Fruit fly (Drosophila melanogaster): ENCODE results near the gene Hsc70-3.
A peak's percentile ranks its signal among the peaks of the same experiment; 100 is the strongest.

Hsc70-3 gene

dm6 chrX:11848507-11849264 is 41.8 kb upstream of the Hsc70-3 start (continued):
- no peak for TF ChIP-seq NC2β (GFP tag; optimal IDR thresholded peaks at IDR 0.05)
- no peak for TF ChIP-seq CG5245 (GFP tag; optimal IDR thresholded peaks at IDR 0.05)
- no peak for TF ChIP-seq CG3847 (GFP tag; IDR thresholded peaks at IDR 0.05)
- TF ChIP-seq Opbp (GFP tag; IDR thresholded peaks at IDR 0.05; ENCODE audit: partially characterized antibody) = no peak
- TF ChIP-seq yki (optimal IDR thresholded peaks at IDR 0.05) = no peak
- TF ChIP-seq Dp (GFP tag; optimal IDR thresholded peaks at IDR 0.05) = no peak
- TF ChIP-seq Hsf (GFP tag; optimal IDR thresholded peaks at IDR 0.05) = no peak
- TF ChIP-seq CG10366 (GFP tag; IDR thresholded peaks at IDR 0.05) = peak; percentile 61
- TF ChIP-seq Ptx1 (GFP tag; IDR thresholded peaks at IDR 0.05) = peak; percentile 57
- no peak for TF ChIP-seq CG12744 (GFP tag; optimal IDR thresholded peaks at IDR 0.05)
- peak; percentile 25 for TF ChIP-seq CG4424 (GFP tag; optimal IDR thresholded peaks at IDR 0.05)
- TF ChIP-seq HHEX (GFP tag; optimal IDR thresholded peaks at IDR 0.05) = peak; percentile 30
- no peak for TF ChIP-seq Chrac-16 (GFP tag; optimal IDR thresholded peaks at IDR 0.05)
- no peak for TF ChIP-seq CG6854 (GFP tag; optimal IDR thresholded peaks at IDR 0.05)
- TF ChIP-seq CG11085 (GFP tag; IDR thresholded peaks at IDR 0.05) = no peak
- peak; percentile 31 for TF ChIP-seq scrt (GFP tag; optimal IDR thresholded peaks at IDR 0.05)
- TF ChIP-seq CG17186 (GFP tag; optimal IDR thresholded peaks at IDR 0.05) = no peak
- TF ChIP-seq Camta (GFP tag; optimal IDR thresholded peaks at IDR 0.05) = no peak
- TF ChIP-seq ERR (GFP tag; optimal IDR thresholded peaks at IDR 0.05) = no peak
- TF ChIP-seq jigr1 (GFP tag; IDR thresholded peaks at IDR 0.05) = no peak
- no peak for TF ChIP-seq vfl (GFP tag; optimal IDR thresholded peaks at IDR 0.05)
- TF ChIP-seq CG3838 (GFP tag; optimal IDR thresholded peaks at IDR 0.05) = no peak
- peak; percentile 72 for TF ChIP-seq sd (tag; optimal IDR thresholded peaks at IDR 0.05)
- TF ChIP-seq Dfd (GFP tag; optimal IDR thresholded peaks at IDR 0.05) = no peak
- no peak for TF ChIP-seq Ravus (GFP tag; IDR thresholded peaks at IDR 0.05)
- TF ChIP-seq prd (optimal IDR thresholded peaks at IDR 0.05) = no peak
- peak; percentile 38; the same call in 2 of the 3 replicates for TF ChIP-seq prd (GFP tag; IDR thresholded peaks at IDR 0.05)
- TF ChIP-seq corto (GFP tag; optimal IDR thresholded peaks at IDR 0.05) = no peak
- no peak for TF ChIP-seq CG4854 (GFP tag; optimal IDR thresholded peaks at IDR 0.05)
- no peak for TF ChIP-seq amos (GFP tag; IDR thresholded peaks at IDR 0.05; ENCODE audit: partially characterized antibody)
- TF ChIP-seq Hmr (GFP tag; optimal IDR thresholded peaks at IDR 0.05) = peak; percentile 45
- peak; percentile 20 for TF ChIP-seq Deaf1 (tag; optimal IDR thresholded peaks at IDR 0.05)
- peak; percentile 34 for TF ChIP-seq CG17829 (tag; optimal IDR thresholded peaks at IDR 0.05)
- TF ChIP-seq ato (GFP tag; IDR thresholded peaks at IDR 0.05; ENCODE audit: partially characterized antibody) = no peak
- TF ChIP-seq sens-2 (GFP tag; IDR thresholded peaks at IDR 0.05) = no peak
- no peak for TF ChIP-seq dimm (GFP tag; IDR thresholded peaks at IDR 0.05)
- TF ChIP-seq fu2 (GFP tag; optimal IDR thresholded peaks at IDR 0.05) = no peak
- no peak for TF ChIP-seq Taf1 (GFP tag; IDR thresholded peaks at IDR 0.05)
- TF ChIP-seq CG6791 (GFP tag; IDR thresholded peaks at IDR 0.05; ENCODE audit: partially characterized antibody) = no peak
- no peak for TF ChIP-seq onecut (GFP tag; IDR thresholded peaks at IDR 0.05)
- TF ChIP-seq ham (GFP tag; IDR thresholded peaks at IDR 0.05) = no peak
- no peak for TF ChIP-seq CG12104 (GFP tag; optimal IDR thresholded peaks at IDR 0.05)
- peak; percentile 13 for TF ChIP-seq CG10654 (GFP tag; optimal IDR thresholded peaks at IDR 0.05)
- TF ChIP-seq Oaz (GFP tag; IDR thresholded peaks at IDR 0.05) = peak; percentile 35; the same call in 1 of the 2 replicates
- no peak for TF ChIP-seq zf30C (GFP tag; optimal IDR thresholded peaks at IDR 0.05)
- TF ChIP-seq ro (GFP tag; IDR thresholded peaks at IDR 0.05) = no peak
- TF ChIP-seq Spps (tag; optimal IDR thresholded peaks at IDR 0.05) = no peak
- no peak; the same call in 2 of the 3 replicates for TF ChIP-seq CG34422 (GFP tag; IDR thresholded peaks at IDR 0.05)
- TF ChIP-seq gt (GFP tag; IDR thresholded peaks at IDR 0.05) = no peak
- no peak for TF ChIP-seq pho (GFP tag; optimal IDR thresholded peaks at IDR 0.05)
- TF ChIP-seq CG11723 (GFP tag; optimal IDR thresholded peaks at IDR 0.05) = no peak
- TF ChIP-seq D19B (GFP tag; optimal IDR thresholded peaks at IDR 0.05) = no peak
